Worm (Caenorhabditis elegans) whole organism, L4 larva: ENCODE measurements around the gene C08F11.1.
"Not testable (repeated sequence)": the region's sequence is repeated elsewhere in the genome, so short reads cannot be mapped to it uniquely, and the experiment has no call there.

Source experiments
- D1046.2 ChIP-seq: fragments of 200-800 bp; sonication (Bioruptor generic); IDR thresholded peaks from 2 replicates; pipeline ENCODE4 v1.3.6; 2022; ENCODE audit warnings: missing genetic modification characterization, missing compliant biosample characterization
- F44E2.7 ChIP-seq: fragments of 200-800 bp; sonication (Bioruptor generic); IDR thresholded peaks from 2 replicates; pipeline ENCODE4 v2.1.2; 2022; ENCODE audit warnings: missing genetic modification characterization, missing compliant biosample characterization
- F49E8.2 ChIP-seq: sonication (generic microtip); optimal IDR thresholded peaks from 2 replicates; lab custom pipeline; 2016; ENCODE audit warnings: missing compliant biosample characterization, mild to moderate bottlenecking, missing genetic modification characterization, borderline replicate concordance
- R02D3.7 ChIP-seq: fragments of 150-350 bp; sonication (generic microtip); optimal IDR thresholded peaks from 3 replicates; lab custom pipeline; 2014; ENCODE audit warnings: missing biosample characterization, missing genetic modification characterization
- Y48G9A.11 ChIP-seq: fragments of 200-800 bp; sonication (Bioruptor generic); IDR thresholded peaks from 2 replicates; pipeline ENCODE4 v1.3.6; 2022; ENCODE audit warnings: missing genetic modification reagents, missing genetic modification characterization, missing compliant biosample characterization
- ama-1 ChIP-seq: fragments of 150-350 bp; optimal IDR thresholded peaks from 2 replicates; lab custom pipeline; 2014; ENCODE audit warnings: inconsistent platforms, mixed read lengths
- arid-1 ChIP-seq: fragments of 200-800 bp; sonication (Bioruptor generic); conservative IDR thresholded peaks from 2 replicates; pipeline ENCODE4 v1.3.6; 2022; ENCODE audit warnings: missing genetic modification reagents, missing genetic modification characterization, missing compliant biosample characterization
- ceh-20 ChIP-seq: fragments of 200-800 bp; sonication (Bioruptor generic); IDR thresholded peaks from 2 replicates; pipeline ENCODE4 v1.3.6; 2022; ENCODE audit warnings: missing genetic modification reagents, missing genetic modification characterization, missing compliant biosample characterization
- ceh-32 ChIP-seq: sonication (generic microtip); optimal IDR thresholded peaks from 2 replicates; lab custom pipeline; 2016; ENCODE audit warnings: mild to moderate bottlenecking, missing genetic modification characterization, missing compliant biosample characterization; ENCODE audit not compliant: poor library complexity
- ceh-82 ChIP-seq: sonication (generic microtip); optimal IDR thresholded peaks from 2 replicates; lab custom pipeline; 2017; ENCODE audit warnings: missing biosample characterization, missing genetic modification characterization
- ctbp-1 ChIP-seq: fragments of 200-800 bp; sonication (Bioruptor generic); IDR thresholded peaks from 2 replicates; pipeline ENCODE4 v1.3.6; 2022; ENCODE audit warnings: missing genetic modification reagents, missing genetic modification characterization, missing compliant biosample characterization
- daf-12 ChIP-seq: fragments of 150-350 bp; optimal IDR thresholded peaks from 2 replicates; lab custom pipeline; 2014; ENCODE audit warnings: missing biosample characterization, missing genetic modification reagents, missing genetic modification characterization
- dmd-6 ChIP-seq: fragments of 200-800 bp; sonication (Bioruptor generic); IDR thresholded peaks from 2 replicates; pipeline ENCODE4 v1.3.6; 2022; ENCODE audit warnings: missing genetic modification reagents, missing genetic modification characterization, missing compliant biosample characterization
- egl-27 ChIP-seq: sonication (generic microtip); optimal IDR thresholded peaks from 3 replicates; lab custom pipeline; 2017; ENCODE audit warnings: missing biosample characterization, missing genetic modification reagents, missing genetic modification characterization
- egl-43 ChIP-seq: fragments of 200-800 bp; sonication (Bioruptor generic); IDR thresholded peaks from 2 replicates; pipeline ENCODE4 v1.3.6; 2022; ENCODE audit warnings: missing genetic modification reagents, missing genetic modification characterization, missing compliant biosample characterization
- gei-8 ChIP-seq: fragments of 200-800 bp; sonication (Bioruptor generic); optimal IDR thresholded peaks from 2 replicates; lab custom pipeline; 2018; ENCODE audit warnings: mild to moderate bottlenecking, missing genetic modification characterization, missing compliant biosample characterization
- hlh-11 ChIP-seq: fragments of 200-800 bp; sonication (Bioruptor generic); optimal IDR thresholded peaks from 2 replicates; lab custom pipeline; 2018; ENCODE audit warnings: mild to moderate bottlenecking, missing genetic modification characterization, missing compliant biosample characterization
- hlh-30 ChIP-seq: sonication (generic microtip); optimal IDR thresholded peaks from 2 replicates; lab custom pipeline; 2017; ENCODE audit warnings: antibody characterized with exemption, mild to moderate bottlenecking, missing genetic modification characterization, missing compliant biosample characterization; ENCODE audit not compliant: insufficient read depth
- hmg-1.1 ChIP-seq: fragments of 200-800 bp; sonication (Bioruptor generic); IDR thresholded peaks from 2 replicates; pipeline ENCODE4 v1.3.6; 2022; ENCODE audit warnings: missing genetic modification reagents, missing genetic modification characterization, missing compliant biosample characterization
- jun-1 ChIP-seq: fragments of 150-350 bp; optimal IDR thresholded peaks from 2 replicates; lab custom pipeline; 2014; ENCODE audit warnings: missing biosample characterization, missing genetic modification reagents, missing genetic modification characterization
- lir-3 ChIP-seq: sonication (generic microtip); optimal IDR thresholded peaks from 2 replicates; lab custom pipeline; 2016; ENCODE audit warnings: mild to moderate bottlenecking, missing genetic modification characterization, missing compliant biosample characterization
- lsy-2 ChIP-seq, 2 experiments: fragments of 150-350 bp in 1 of 2; sonication (generic microtip) in 1 of 2; optimal IDR thresholded peaks; 2 replicates each; lab custom pipeline; 2014 to 2017; ENCODE audit warnings: missing biosample characterization in 2 of 2, missing genetic modification characterization in 2 of 2
- mdt-29 ChIP-seq: fragments of 200-800 bp; sonication (Bioruptor generic); IDR thresholded peaks from 2 replicates; pipeline ENCODE4 v1.3.6; 2022; ENCODE audit warnings: missing genetic modification reagents, missing genetic modification characterization, missing compliant biosample characterization
- nhr-28 ChIP-seq: fragments of 150-350 bp; optimal IDR thresholded peaks from 2 replicates; lab custom pipeline; 2014; ENCODE audit warnings: missing biosample characterization, missing genetic modification characterization
- nhr-76 ChIP-seq: fragments of 150-350 bp; optimal IDR thresholded peaks from 2 replicates; lab custom pipeline; 2014; ENCODE audit warnings: missing biosample characterization, missing genetic modification characterization
- pha-4 ChIP-seq, 2 experiments: fragments of 150-350 bp in 1 of 2; fragments of 200-800 bp in 1 of 2; sonication (Bioruptor generic) in 1 of 2; IDR thresholded peaks in 1 of 2; optimal IDR thresholded peaks in 1 of 2; 2 replicates each; pipeline versions ENCODE4 v1.3.6 to Lab custom; 2014 to 2022; ENCODE audit warnings: missing genetic modification characterization in 2 of 2, missing genetic modification reagents in 2 of 2, missing biosample characterization in 1 of 2, missing compliant biosample characterization in 1 of 2
- sdz-12 ChIP-seq: fragments of 200-800 bp; sonication (Bioruptor generic); optimal IDR thresholded peaks from 2 replicates; lab custom pipeline; 2018; ENCODE audit warnings: mild to moderate bottlenecking, missing genetic modification characterization, missing compliant biosample characterization
- snpc-1.2 ChIP-seq: fragments of 200-800 bp; sonication (Bioruptor generic); IDR thresholded peaks from 2 replicates; pipeline ENCODE4 v1.3.6; 2022; ENCODE audit warnings: missing genetic modification reagents, missing genetic modification characterization, missing compliant biosample characterization
- vab-7 ChIP-seq: fragments of 200-800 bp; sonication (Bioruptor generic); IDR thresholded peaks from 2 replicates; pipeline ENCODE4 v1.3.6; 2022; ENCODE audit warnings: missing genetic modification reagents, missing genetic modification characterization, missing compliant biosample characterization

C08F11.1 gene

DNA sequence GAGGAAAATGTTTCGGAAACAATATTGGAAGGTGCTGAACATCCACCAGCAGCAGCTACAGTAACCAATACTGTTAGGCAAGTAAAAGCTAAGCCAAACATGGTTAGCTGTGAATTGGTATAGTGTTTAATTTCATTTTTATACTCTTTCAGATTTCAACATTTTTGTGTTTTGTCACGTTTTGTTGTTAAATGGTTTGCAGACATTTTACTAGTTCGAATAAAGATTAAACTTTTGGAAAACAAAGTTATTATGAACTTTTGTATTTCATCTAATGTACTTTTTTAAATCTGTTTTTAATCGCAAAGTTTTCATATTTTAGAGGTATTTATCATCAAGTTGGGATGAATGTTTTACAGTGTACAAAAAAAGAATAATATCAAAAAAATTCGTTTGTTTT, 26.6 kb downstream of the C08F11.1 start, which contains the start of gene C08F11.17:
Gene C08F11.17, minus strand, starts transcription at position 101 of the 400 bp plus-strand sequence.
- no peak for TF ChIP-seq hlh-11 (tag; lab: Kevin White, UChicago)
- no peak for TF ChIP-seq pha-4 (GFP tag; IDR thresholded peaks at IDR 0.05; lab: Robert Waterston, UW)
- no peak for TF ChIP-seq pha-4 (tag; optimal IDR thresholded peaks at IDR 0.05; lab: Kevin White, UChicago)
- TF ChIP-seq hlh-30 = no peak
- TF ChIP-seq ama-1 = no peak
- no peak for TF ChIP-seq D1046.2 (GFP tag; lab: Robert Waterston, UW)
- no peak for TF ChIP-seq daf-12 (tag; lab: Kevin White, UChicago)
- no peak for TF ChIP-seq nhr-76

DNA sequence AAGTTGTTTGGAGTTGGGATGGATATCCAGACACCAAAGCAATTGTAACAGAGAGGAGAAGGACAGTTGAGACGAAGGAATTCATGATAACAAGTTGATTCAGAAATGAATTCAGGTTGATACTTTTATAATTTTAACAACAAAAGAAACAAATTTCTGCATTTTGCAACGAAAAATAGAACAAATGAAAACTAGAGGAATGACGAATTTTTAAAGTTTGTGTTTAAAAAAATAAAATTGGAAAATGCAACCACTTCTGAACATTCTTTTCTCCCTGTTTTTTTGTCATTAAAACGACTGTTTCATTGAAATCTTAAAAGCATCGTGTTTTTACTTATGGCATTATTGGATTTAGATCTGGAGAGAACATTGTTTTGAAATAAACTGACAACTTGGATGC, 27.8 kb downstream of the C08F11.1 start, which contains the start of gene C08F11.12:
Gene C08F11.12, minus strand, starts transcription at position 101 of the 400 bp plus-strand sequence.
- not testable (repeated sequence) for TF ChIP-seq sdz-12 (GFP tag; lab: Kevin White, UChicago); ceh-32 (tag; lab: Kevin White, UChicago); lsy-2 (tag; optimal IDR thresholded peaks at IDR 0.05; lab: Kevin White, UChicago)

DNA sequence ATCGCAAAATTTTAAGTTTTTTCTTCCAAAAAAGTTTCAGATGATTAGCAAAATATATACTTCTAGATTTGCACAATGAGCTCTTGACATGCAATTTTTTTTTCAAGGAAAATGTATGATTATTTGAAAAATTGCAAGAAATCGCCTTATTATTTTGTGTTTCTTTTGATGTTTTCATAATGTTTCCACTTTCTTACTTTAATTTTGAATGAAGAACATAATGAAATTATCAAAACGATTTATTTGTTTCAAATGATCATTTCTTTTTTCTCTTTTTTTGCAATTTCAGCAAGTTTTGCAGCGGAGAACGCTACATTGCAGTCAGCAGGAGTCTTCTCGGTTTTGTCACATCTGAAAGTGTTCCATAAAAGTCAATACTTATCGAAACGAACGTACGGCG, 28.4 kb downstream of the C08F11.1 start, which contains the start of gene Y45F10C.6:
Gene Y45F10C.6, plus strand, starts transcription at position 301 of the 400 bp plus-strand sequence.
- TF ChIP-seq ctbp-1; ceh-20; mdt-29 (GFP tag; lab: Robert Waterston, UW): not testable (repeated sequence)

DNA sequence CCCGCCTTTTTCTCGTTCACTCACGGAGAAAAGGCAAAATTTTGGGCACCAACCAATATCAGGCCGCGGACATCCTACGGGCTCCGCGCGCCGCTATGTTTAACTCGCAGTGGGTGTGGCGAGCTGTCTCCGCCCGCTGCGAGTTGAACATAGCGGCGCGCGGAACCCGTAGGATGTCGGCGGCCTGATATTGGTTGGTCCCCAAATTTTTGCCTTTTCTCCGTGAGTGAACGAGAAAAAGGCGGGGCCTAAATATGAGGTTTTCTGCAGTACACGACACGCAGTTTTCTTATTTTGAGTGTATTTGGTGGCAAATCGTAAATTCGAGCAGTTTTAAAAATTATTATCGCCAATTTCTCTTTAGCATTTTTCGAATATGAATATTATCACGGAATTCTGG, 34.5 kb downstream of the C08F11.1 start:
- TF ChIP-seq snpc-1.2 (peak; percentile 92), mdt-29 (GFP tag; lab: Robert Waterston, UW) (0 out of 2 replicates have a peak, but pooled peaks have one; percentile 45)

DNA sequence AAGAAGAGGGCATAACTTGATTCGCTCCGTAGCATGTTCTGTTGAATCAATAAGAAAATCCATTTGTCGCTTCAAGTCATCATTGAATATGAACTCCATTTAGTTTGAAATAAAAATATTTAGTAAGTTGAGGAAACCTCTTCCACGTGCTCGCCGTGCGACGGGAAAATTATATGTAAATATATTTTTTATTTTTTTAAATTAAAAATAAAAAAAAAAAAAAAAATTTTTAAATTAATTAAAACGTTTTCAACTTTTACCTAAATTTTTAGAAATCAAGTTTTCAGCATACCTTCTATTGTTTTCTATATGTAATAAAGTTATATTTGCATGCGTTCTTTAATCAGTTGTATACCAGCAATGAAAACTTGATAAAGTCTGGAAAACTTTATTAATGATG, 35.8 kb downstream of the C08F11.1 start, which contains the start of gene Y45F10C.1:
Gene Y45F10C.1, minus strand, starts transcription at position 101 of the 400 bp plus-strand sequence.
- TF ChIP-seq egl-43; lir-3 (tag; lab: Kevin White, UChicago); jun-1 (tag; lab: Kevin White, UChicago): not testable (repeated sequence)

DNA sequence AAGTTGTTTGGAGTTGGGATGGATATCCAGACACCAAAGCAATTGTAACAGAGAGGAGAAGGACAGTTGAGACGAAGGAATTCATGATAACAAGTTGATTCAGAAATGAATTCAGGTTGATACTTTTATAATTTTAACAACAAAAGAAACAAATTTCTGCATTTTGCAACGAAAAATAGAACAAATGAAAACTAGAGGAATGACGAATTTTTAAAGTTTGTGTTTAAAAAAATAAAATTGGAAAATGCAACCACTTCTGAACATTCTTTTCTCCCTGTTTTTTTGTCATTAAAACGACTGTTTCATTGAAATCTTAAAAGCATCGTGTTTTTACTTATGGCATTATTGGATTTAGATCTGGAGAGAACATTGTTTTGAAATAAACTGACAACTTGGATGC, 38.9 kb downstream of the C08F11.1 start, which contains the start of gene Y45F10C.2:
Gene Y45F10C.2, minus strand, starts transcription at position 101 of the 400 bp plus-strand sequence.
- TF ChIP-seq Y48G9A.11 (GFP tag; lab: Robert Waterston, UW); F44E2.7 (GFP tag; lab: Robert Waterston, UW); R02D3.7 (tag; lab: Kevin White, UChicago): not testable (repeated sequence)

DNA sequence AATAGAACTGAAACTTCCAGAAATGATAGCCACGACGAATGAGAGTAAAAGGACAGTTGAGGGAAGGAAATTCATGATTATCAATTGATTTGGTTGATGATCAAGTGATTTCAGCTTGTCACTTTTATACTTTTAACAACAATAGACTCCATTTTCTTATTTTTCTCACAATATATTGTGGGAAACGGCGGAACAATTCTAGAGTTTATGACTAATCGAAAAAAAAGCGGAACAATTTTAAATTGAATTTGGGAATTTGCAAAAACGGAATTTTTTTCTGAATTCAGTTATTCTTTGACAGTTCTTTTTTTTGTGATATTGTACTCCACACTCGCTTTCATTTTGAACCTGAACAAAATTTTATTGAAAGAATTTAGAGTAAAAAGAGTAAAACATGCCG, 40.5 kb downstream of the C08F11.1 start, which contains the start of gene Y45F10C.4:
Gene Y45F10C.4, minus strand, starts transcription at position 101 of the 400 bp plus-strand sequence.
- TF ChIP-seq gei-8 (GFP tag; lab: Kevin White, UChicago) = no peak
- no peak for TF ChIP-seq arid-1
- no peak for TF ChIP-seq hmg-1.1 (GFP tag; lab: Robert Waterston, UW)
- TF ChIP-seq nhr-28 (tag; lab: Kevin White, UChicago) = no peak
- no peak for TF ChIP-seq ceh-32 (tag; lab: Kevin White, UChicago)
- TF ChIP-seq vab-7 (GFP tag; lab: Robert Waterston, UW) = no peak
- no peak for TF ChIP-seq snpc-1.2
- no peak for TF ChIP-seq F49E8.2 (tag; lab: Kevin White, UChicago)
- no peak for TF ChIP-seq egl-27 (tag; lab: Kevin White, UChicago)
- no peak for TF ChIP-seq ceh-20
- TF ChIP-seq dmd-6 (GFP tag; lab: Robert Waterston, UW) = no peak
- no peak for TF ChIP-seq daf-12 (tag; lab: Kevin White, UChicago)
- no peak for TF ChIP-seq ceh-82
- TF ChIP-seq, all 104 proteins: peak for 0
